Worm (Caenorhabditis elegans): ENCODE measurements around the gene F53F8.3.

F53F8.3 gene

ce11 chrV:20680189-20680588, 9.1 kb downstream of the F53F8.3 start:
- TF ChIP-seq gei-17 (GFP tag; optimal IDR thresholded peaks at IDR 0.05) (no peak), F49E8.2 (tag; optimal IDR thresholded peaks at IDR 0.05; ENCODE audit: insufficient read depth) (no peak), T07F8.4 (tag; optimal IDR thresholded peaks at IDR 0.05) (no peak), attf-6 (GFP tag; IDR thresholded peaks at IDR 0.05) (no peak), F10E7.11 (tag; optimal IDR thresholded peaks at IDR 0.05) (no peak), D2030.7 (GFP tag; IDR thresholded peaks at IDR 0.05) (no peak), ztf-3 (GFP tag; optimal IDR thresholded peaks at IDR 0.05) (no peak), hsf-1 (GFP tag; IDR thresholded peaks at IDR 0.05) (no peak), ztf-25 (GFP tag; IDR thresholded peaks at IDR 0.05) (no peak), Y53F4B.3 (GFP tag; IDR thresholded peaks at IDR 0.05) (no peak), F23B12.7 (tag; optimal IDR thresholded peaks at IDR 0.05; ENCODE audit: insufficient read depth) (no peak), snpc-4 (GFP tag; optimal IDR thresholded peaks at IDR 0.05) (no peak), snpc-4 (tag; optimal IDR thresholded peaks at IDR 0.05) (no peak), rec-8 (tag; optimal IDR thresholded peaks at IDR 0.05) (no peak), B0336.3 (GFP tag; IDR thresholded peaks at IDR 0.05) (no peak), ZK185.1 (tag; optimal IDR thresholded peaks at IDR 0.05; ENCODE audit: poor library complexity, severe bottlenecking) (no peak), ztf-18 (tag; optimal IDR thresholded peaks at IDR 0.05) (no peak), let-607 (tag; optimal IDR thresholded peaks at IDR 0.05) (no peak), C17E4.6 (GFP tag; IDR thresholded peaks at IDR 0.05) (no peak), ztf-22 (GFP tag; optimal IDR thresholded peaks at IDR 0.05) (no peak), madf-3 (GFP tag; IDR thresholded peaks at IDR 0.05) (no peak)

- TF ChIP-seq Y67H2A.10 (GFP tag; conservative IDR thresholded peaks at IDR 0.05) = no peak
- no peak for TF ChIP-seq hmg-20 (GFP tag; IDR thresholded peaks at IDR 0.05)
- TF ChIP-seq zfh-2 (GFP tag; conservative IDR thresholded peaks at IDR 0.05) = peak; percentile 54; the same call in 1 of the 2 replicates
These were observed 18.7 kb downstream of the F53F8.3 start for ce11 chrV:20670625-20671024.

ce11 chrV:20666905-20667304, 22.4 kb downstream of the F53F8.3 start, which contains the start of gene mlt-11:
Gene mlt-11, plus strand, starts transcription at chrV:20667205.
- no peak for TF ChIP-seq madf-3 (GFP tag; IDR thresholded peaks at IDR 0.05)
- no peak for TF ChIP-seq let-607 (tag; optimal IDR thresholded peaks at IDR 0.05)
- TF ChIP-seq aptf-2 (GFP tag; conservative IDR thresholded peaks at IDR 0.05) = no peak
- no peak for TF ChIP-seq ceh-58 (GFP tag; IDR thresholded peaks at IDR 0.05)
- TF ChIP-seq egrh-3 (GFP tag; IDR thresholded peaks at IDR 0.05) = no peak
- TF ChIP-seq F37B4.10 (GFP tag; IDR thresholded peaks at IDR 0.05) = no peak
- TF ChIP-seq rec-8 (tag; optimal IDR thresholded peaks at IDR 0.05) = no peak
- TF ChIP-seq ama-1 (optimal IDR thresholded peaks at IDR 0.05) = no peak
- TF ChIP-seq ama-1 (GFP tag; optimal IDR thresholded peaks at IDR 0.05) = no peak
- TF ChIP-seq lsl-1 (GFP tag; optimal IDR thresholded peaks at IDR 0.05) = no peak
- no peak for TF ChIP-seq Y53G8AR.9 (GFP tag; conservative IDR thresholded peaks at IDR 0.05)
- TF ChIP-seq ztf-28 (GFP tag; IDR thresholded peaks at IDR 0.05) = no peak

- TF ChIP-seq athp-1 (tag; optimal IDR thresholded peaks at IDR 0.05) (no peak), hmg-20 (GFP tag; IDR thresholded peaks at IDR 0.05) (no peak), Y95B8A.8 (GFP tag; IDR thresholded peaks at IDR 0.05) (no peak), F10E7.11 (tag; optimal IDR thresholded peaks at IDR 0.05) (no peak)
These were observed 24.4 kb downstream of the F53F8.3 start for ce11 chrV:20664930-20665329.
